Fruit fly (Drosophila melanogaster) whole organism, wandering third instar larva: ENCODE data around the gene CG7332.

Source experiments
- Myc ChIP-seq: fragments of >200 bp; optimal IDR thresholded peaks from 2 replicates; lab custom pipeline; 2017
- dsf ChIP-seq: sonication (Bioruptor generic); optimal IDR thresholded peaks from 2 replicates; lab custom pipeline; 2016; ENCODE audit warnings: missing biosample characterization, missing genetic modification characterization, borderline replicate concordance
- ey ChIP-seq: fragments of 200-800 bp; sonication (Bioruptor generic); optimal IDR thresholded peaks from 2 replicates; lab custom pipeline; 2016; ENCODE audit warnings: missing biosample characterization, missing genetic modification characterization
- lola ChIP-seq: fragments of >200 bp; optimal IDR thresholded peaks from 2 replicates; lab custom pipeline; 2017; ENCODE audit warnings: missing biosample characterization, missing genetic modification characterization
- psq ChIP-seq: fragments of 200-800 bp; sonication (Bioruptor generic); optimal IDR thresholded peaks from 3 replicates; lab custom pipeline; 2017; ENCODE audit warnings: missing biosample characterization, mild to moderate bottlenecking, missing genetic modification characterization, moderate library complexity

DNA sequence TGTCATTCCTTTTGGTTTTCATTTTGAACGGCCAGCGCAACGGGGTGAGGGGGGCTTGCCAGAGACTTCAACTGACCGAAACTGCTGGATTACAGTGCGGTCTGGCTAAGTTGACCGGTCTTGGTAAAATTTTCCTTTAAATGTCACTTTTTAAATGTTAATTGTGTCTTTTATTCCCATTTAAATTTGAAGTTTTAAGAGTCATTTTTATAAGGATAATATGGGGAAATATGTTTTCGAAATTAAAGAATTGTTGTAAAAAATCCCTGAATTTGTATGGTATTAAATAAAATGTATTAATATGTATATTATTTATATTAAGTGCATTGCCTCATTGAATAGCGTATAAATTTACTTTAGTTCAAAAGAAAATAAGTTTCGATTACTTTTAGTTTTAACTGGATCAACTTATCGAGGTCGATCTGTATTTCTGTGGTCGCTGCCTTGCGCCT lies 44.3 kb downstream of the CG7332 start:
- TF ChIP-seq psq, result peak; percentile 88
- peak; percentile 16 for TF ChIP-seq ey (GFP tag; lab: Kevin White, UChicago)
- no peak for TF ChIP-seq Myc
- TF ChIP-seq lola, result no peak
- no peak for TF ChIP-seq dsf (GFP tag; lab: Kevin White, UChicago)
